Fruit fly (Drosophila melanogaster) whole organism, embryonic: ENCODE data around the gene CG32801.

Experiments
- Adf1 ChIP-seq: fragments of 200-800 bp; sonication (Bioruptor generic); IDR thresholded peaks from 2 replicates; pipeline ENCODE4 v1.3.6; 2022; ENCODE audit warnings: missing biosample characterization, missing genetic modification characterization
- CG11093 ChIP-seq: fragments of 200-800 bp; sonication (Bioruptor generic); IDR thresholded peaks from 3 replicates; pipeline ENCODE4 v1.3.6; 2022; ENCODE audit warnings: missing biosample characterization, missing genetic modification characterization
- CG11247 ChIP-seq: fragments of 200-800 bp; sonication (Bioruptor generic); IDR thresholded peaks from 2 replicates; pipeline ENCODE4 v1.3.6; 2022; ENCODE audit warnings: missing biosample characterization, missing genetic modification characterization
- CG12769 ChIP-seq: fragments of 200-800 bp; sonication (Bioruptor generic); optimal IDR thresholded peaks from 2 replicates; lab custom pipeline; 2019; ENCODE audit warnings: missing biosample characterization, mild to moderate bottlenecking, missing genetic modification characterization, moderate library complexity
- CG14441 ChIP-seq: fragments of 200-800 bp; sonication (Bioruptor generic); IDR thresholded peaks from 2 replicates; pipeline ENCODE4 v1.3.6; 2022; ENCODE audit warnings: missing biosample characterization, missing genetic modification characterization
- CG15696 ChIP-seq: fragments of 200-800 bp; sonication (Bioruptor generic); optimal IDR thresholded peaks from 2 replicates; lab custom pipeline; 2019; ENCODE audit warnings: missing biosample characterization, mild to moderate bottlenecking, missing genetic modification characterization, moderate library complexity
- CG2678 ChIP-seq: fragments of 200-800 bp; sonication (Bioruptor generic); optimal IDR thresholded peaks from 3 replicates; lab custom pipeline; 2019; ENCODE audit warnings: missing biosample characterization, mild to moderate bottlenecking, missing genetic modification characterization, moderate library complexity
- CG3065 ChIP-seq: fragments of 200-800 bp; sonication (Bioruptor generic); optimal IDR thresholded peaks from 2 replicates; lab custom pipeline; 2016; ENCODE audit warnings: missing biosample characterization, missing genetic modification characterization
- CG33213 ChIP-seq: fragments of 200-800 bp; sonication (Bioruptor generic); optimal IDR thresholded peaks from 3 replicates; lab custom pipeline; 2016; ENCODE audit warnings: missing biosample characterization, missing genetic modification characterization
- CG3407 ChIP-seq: fragments of 200-800 bp; sonication (Bioruptor generic); optimal IDR thresholded peaks from 2 replicates; lab custom pipeline; 2018; ENCODE audit warnings: missing biosample characterization, mild to moderate bottlenecking, missing genetic modification characterization
- CG3726 ChIP-seq: fragments of 200-800 bp; sonication (Bioruptor generic); IDR thresholded peaks from 3 replicates; pipeline ENCODE4, ENCODE4 v1.3.6; 2022; ENCODE audit warnings: missing biosample characterization, missing genetic modification characterization
- CG6254 ChIP-seq: fragments of 200-800 bp; sonication (Bioruptor generic); optimal IDR thresholded peaks from 3 replicates; lab custom pipeline; 2017; ENCODE audit warnings: mild to moderate bottlenecking, missing biosample characterization, missing genetic modification reagents, missing genetic modification characterization
- CG7357 ChIP-seq: fragments of 200-800 bp; sonication (Bioruptor generic); IDR thresholded peaks from 3 replicates; pipeline ENCODE4 v1.3.6; 2022; ENCODE audit warnings: missing biosample characterization, missing genetic modification characterization
- CG8944 ChIP-seq: fragments of 200-800 bp; sonication (Bioruptor generic); optimal IDR thresholded peaks from 3 replicates; lab custom pipeline; 2016; ENCODE audit warnings: missing biosample characterization, missing genetic modification characterization
- CoRest ChIP-seq: fragments of 200-800 bp; sonication (Bioruptor generic); optimal IDR thresholded peaks from 3 replicates; lab custom pipeline; 2018; ENCODE audit warnings: missing biosample characterization, mild to moderate bottlenecking, missing genetic modification characterization, moderate library complexity
- Dad ChIP-seq: fragments of 200-800 bp; sonication (Bioruptor generic); optimal IDR thresholded peaks from 3 replicates; lab custom pipeline; 2016; ENCODE audit warnings: missing biosample characterization, missing genetic modification characterization
- Deaf1 ChIP-seq: fragments of 200-800 bp; optimal IDR thresholded peaks from 3 replicates; lab custom pipeline; 2019; ENCODE audit warnings: missing biosample characterization, mild to moderate bottlenecking, missing genetic modification characterization, moderate library complexity
- Dfd ChIP-seq, 2 experiments: fragments of >200 bp; optimal IDR thresholded peaks; 2 replicates each; lab custom pipeline; 2017; ENCODE audit warnings: missing biosample characterization in 2 of 2, missing genetic modification characterization in 2 of 2
- Dip3 ChIP-seq: fragments of 200-800 bp; sonication (Bioruptor generic); optimal IDR thresholded peaks from 3 replicates; lab custom pipeline; 2016; ENCODE audit warnings: missing biosample characterization, missing genetic modification characterization
- Drgx ChIP-seq: fragments of 200-800 bp; sonication (Bioruptor generic); IDR thresholded peaks from 2 replicates; pipeline ENCODE4 v1.3.6; 2022; ENCODE audit warnings: missing biosample characterization, missing genetic modification characterization
- E2f1 ChIP-seq: fragments of 200-800 bp; sonication (Bioruptor generic); IDR thresholded peaks from 2 replicates; pipeline ENCODE4 v1.3.6; 2022; ENCODE audit warnings: missing biosample characterization, missing genetic modification characterization
- Eip74EF ChIP-seq, 2 experiments: fragments of 200-800 bp in 1 of 2; fragments of >200 bp in 1 of 2; sonication (Bioruptor generic) in 1 of 2; optimal IDR thresholded peaks; 2 replicates each; lab custom pipeline; 2017 to 2019; ENCODE audit warnings: missing biosample characterization in 2 of 2, missing genetic modification characterization in 2 of 2, mild to moderate bottlenecking in 1 of 2, moderate library complexity in 1 of 2
- Ets97D ChIP-seq: fragments of 200-800 bp; sonication (Bioruptor generic); optimal IDR thresholded peaks from 3 replicates; lab custom pipeline; 2016; ENCODE audit warnings: missing biosample characterization, missing genetic modification characterization
- Gug ChIP-seq: fragments of 200-800 bp; sonication (Bioruptor generic); IDR thresholded peaks from 4 replicates; pipeline ENCODE4 v1.3.6; 2022; ENCODE audit warnings: missing biosample characterization, missing genetic modification characterization
- Jarid2 ChIP-seq: fragments of 200-800 bp; sonication (Bioruptor generic); optimal IDR thresholded peaks from 3 replicates; lab custom pipeline; 2017; ENCODE audit warnings: mild to moderate bottlenecking, missing biosample characterization, missing genetic modification reagents, missing genetic modification characterization
- Kr ChIP-seq: fragments of 200-800 bp; sonication (Bioruptor generic); optimal IDR thresholded peaks from 2 replicates; lab custom pipeline; 2017; ENCODE audit warnings: missing biosample characterization, mild to moderate bottlenecking, missing genetic modification characterization
- Lhr ChIP-seq: fragments of 200-800 bp; sonication (Bioruptor generic); optimal IDR thresholded peaks from 3 replicates; lab custom pipeline; 2017; ENCODE audit warnings: mild to moderate bottlenecking, missing biosample characterization, missing genetic modification reagents, missing genetic modification characterization
- MBD-R2 ChIP-seq: fragments of 200-800 bp; sonication (Bioruptor generic); IDR thresholded peaks from 2 replicates; pipeline ENCODE4 v1.3.6; 2022; ENCODE audit warnings: missing biosample characterization, missing genetic modification characterization
- Max ChIP-seq: fragments of 200-800 bp; sonication (Bioruptor generic); optimal IDR thresholded peaks from 2 replicates; lab custom pipeline; 2016; ENCODE audit warnings: missing biosample characterization, mild to moderate bottlenecking, missing genetic modification characterization
- Ravus ChIP-seq: fragments of 200-800 bp; sonication (Bioruptor generic); IDR thresholded peaks from 2 replicates; pipeline ENCODE4 v1.3.6; 2022; ENCODE audit warnings: missing biosample characterization, missing genetic modification characterization
- Trl ChIP-seq, 3 experiments: fragments of >200 bp in 2 of 3; fragments of 200-800 bp in 1 of 3; sonication (Bioruptor generic) in 1 of 3; optimal IDR thresholded peaks; 2 replicates in 1 of 3; 3 replicates in 2 of 3; lab custom pipeline; 2016 to 2017; ENCODE audit warnings: missing biosample characterization in 1 of 3, missing genetic modification characterization in 1 of 3
- ab ChIP-seq: fragments of 200-800 bp; sonication (Bioruptor generic); optimal IDR thresholded peaks from 2 replicates; lab custom pipeline; 2016; ENCODE audit warnings: missing biosample characterization, missing genetic modification characterization
- ase ChIP-seq: fragments of 200-800 bp; sonication (Bioruptor generic); IDR thresholded peaks from 3 replicates; pipeline ENCODE4 v1.3.6; 2022; ENCODE audit warnings: missing biosample characterization, missing genetic modification characterization
- cato ChIP-seq: fragments of 200-800 bp; sonication (Bioruptor generic); optimal IDR thresholded peaks from 2 replicates; lab custom pipeline; 2016; ENCODE audit warnings: missing biosample characterization, missing genetic modification characterization, borderline replicate concordance
- caup ChIP-seq: fragments of 200-800 bp; sonication (Bioruptor generic); optimal IDR thresholded peaks from 3 replicates; lab custom pipeline; 2017; ENCODE audit warnings: missing biosample characterization, mild to moderate bottlenecking, missing genetic modification characterization, moderate library complexity; ENCODE audit not compliant: severe bottlenecking
- chinmo ChIP-seq: fragments of 200-800 bp; sonication (Bioruptor generic); IDR thresholded peaks from 4 replicates; pipeline ENCODE4 v1.3.6; 2022; ENCODE audit warnings: missing biosample characterization, missing genetic modification characterization; ENCODE audit not compliant: partially characterized antibody
- chm ChIP-seq: fragments of 200-800 bp; sonication (Bioruptor generic); IDR thresholded peaks from 2 replicates; pipeline ENCODE4 v1.3.6; 2022; ENCODE audit warnings: missing biosample characterization, missing genetic modification characterization
- ci ChIP-seq: fragments of 200-800 bp; sonication (Bioruptor generic); IDR thresholded peaks from 3 replicates; pipeline ENCODE4 v1.3.6; 2022; ENCODE audit warnings: missing biosample characterization, missing genetic modification characterization
- crp ChIP-seq, 2 experiments: fragments of 200-800 bp; sonication (Bioruptor generic); optimal IDR thresholded peaks; 2 replicates in 1 of 2; 3 replicates in 1 of 2; lab custom pipeline; 2017; ENCODE audit warnings: missing biosample characterization in 2 of 2, missing genetic modification characterization in 2 of 2, mild to moderate bottlenecking in 1 of 2, moderate library complexity in 1 of 2
- dmrt11E ChIP-seq: fragments of 200-800 bp; sonication (Bioruptor generic); optimal IDR thresholded peaks from 3 replicates; lab custom pipeline; 2018; ENCODE audit warnings: missing biosample characterization, mild to moderate bottlenecking, missing genetic modification characterization, moderate library complexity
- dpn ChIP-seq, 2 experiments: fragments of 200-800 bp; sonication (Bioruptor generic); optimal IDR thresholded peaks; 3 replicates each; lab custom pipeline; 2016; ENCODE audit warnings: missing biosample characterization in 2 of 2, missing genetic modification characterization in 2 of 2
- exex ChIP-seq: fragments of 200-800 bp; sonication (Bioruptor generic); optimal IDR thresholded peaks from 4 replicates; lab custom pipeline; 2018; ENCODE audit warnings: missing biosample characterization, mild to moderate bottlenecking, missing genetic modification characterization, moderate library complexity
- gro ChIP-seq: fragments of 200-800 bp; sonication (Bioruptor generic); optimal IDR thresholded peaks from 2 replicates; lab custom pipeline; 2016; ENCODE audit warnings: missing biosample characterization, missing genetic modification characterization
- gsb ChIP-seq: fragments of 200-800 bp; sonication (Bioruptor generic); IDR thresholded peaks from 2 replicates; pipeline ENCODE4 v1.3.6; 2022; ENCODE audit warnings: missing biosample characterization, missing genetic modification characterization
- pan ChIP-seq, 4 experiments: fragments of >200 bp in 3 of 4; fragments of 200-800 bp in 1 of 4; sonication (Bioruptor generic) in 1 of 4; optimal IDR thresholded peaks in 3 of 4; IDR thresholded peaks in 1 of 4; 2 replicates each; pipeline versions ENCODE4 v1.3.6 to Lab custom; 2017 to 2022; ENCODE audit warnings: missing biosample characterization in 2 of 4, missing genetic modification characterization in 2 of 4, mixed read lengths in 1 of 4
- slp2 ChIP-seq: fragments of 200-800 bp; sonication (Bioruptor generic); optimal IDR thresholded peaks from 2 replicates; lab custom pipeline; 2016; ENCODE audit warnings: missing biosample characterization, missing genetic modification characterization
- tgo ChIP-seq: fragments of 200-800 bp; sonication (Bioruptor generic); IDR thresholded peaks from 3 replicates; pipeline ENCODE4 v1.3.6; 2022; ENCODE audit warnings: missing biosample characterization, missing genetic modification characterization
- tio ChIP-seq: fragments of 200-800 bp; sonication (Bioruptor generic); optimal IDR thresholded peaks from 2 replicates; lab custom pipeline; 2017; ENCODE audit warnings: missing biosample characterization, missing genetic modification characterization, inconsistent platforms
- tx ChIP-seq: fragments of 200-800 bp; sonication (Bioruptor generic); optimal IDR thresholded peaks from 2 replicates; lab custom pipeline; 2016; ENCODE audit warnings: missing biosample characterization, missing genetic modification characterization
- unc-4 ChIP-seq: fragments of 200-800 bp; sonication (Bioruptor generic); IDR thresholded peaks from 2 replicates; pipeline ENCODE4 v1.3.6; 2022; ENCODE audit warnings: missing biosample characterization, missing genetic modification characterization; ENCODE audit not compliant: partially characterized antibody

CG32801 gene

dm6 chrX:1941669-1942092 lies 38.7 kb upstream of the CG32801 start, which contains the start of gene Hr4 (continued):
- no peak for TF ChIP-seq ase (GFP tag; lab: Robert Waterston, UW)
- TF ChIP-seq CG3065 (GFP tag; lab: Kevin White, UChicago) = no peak
- no peak for TF ChIP-seq chinmo
- TF ChIP-seq Ravus (GFP tag; lab: Robert Waterston, UW) = no peak
- no peak for TF ChIP-seq CG33213
- TF ChIP-seq dpn (GFP tag; optimal IDR thresholded peaks at IDR 0.05; lab: Kevin White, UChicago) = no peak
- no peak for TF ChIP-seq Lhr (GFP tag; lab: Kevin White, UChicago)
- no peak for TF ChIP-seq exex (tag; lab: Kevin White, UChicago)
- TF ChIP-seq Eip74EF (GFP tag; optimal IDR thresholded peaks at IDR 0.05; lab: Kevin White, UChicago) = peak in 1 of 2 experiments; percentile 46
- no peak for TF ChIP-seq CG11247 (GFP tag; lab: Robert Waterston, UW)
- no peak for TF ChIP-seq Gug (GFP tag; lab: Robert Waterston, UW)
- TF ChIP-seq Adf1 = no peak
- no peak for TF ChIP-seq Ets97D (GFP tag; lab: Kevin White, UChicago)
- TF ChIP-seq Trl (optimal IDR thresholded peaks at IDR 0.05; lab: Kevin White, UChicago) = peak; percentile 69 to 92
- TF ChIP-seq Trl (GFP tag; optimal IDR thresholded peaks at IDR 0.05; lab: Kevin White, UChicago) = no peak
- TF ChIP-seq CG8944 (GFP tag; lab: Kevin White, UChicago) = no peak
- no peak for TF ChIP-seq CoRest
- no peak for TF ChIP-seq Dip3 (GFP tag; lab: Kevin White, UChicago)
- no peak for TF ChIP-seq caup (GFP tag; lab: Kevin White, UChicago)
- no peak for TF ChIP-seq crp (GFP tag; optimal IDR thresholded peaks at IDR 0.05; lab: Kevin White, UChicago)
- TF ChIP-seq CG15696 (tag; lab: Kevin White, UChicago) = no peak
- TF ChIP-seq Dad (GFP tag; lab: Kevin White, UChicago) = no peak
- TF ChIP-seq CG14441 (GFP tag; lab: Robert Waterston, UW) = no peak
- TF ChIP-seq Kr (GFP tag; lab: Kevin White, UChicago) = no peak
- peak; percentile 3 for TF ChIP-seq CG6254
- no peak for TF ChIP-seq Dfd (GFP tag; optimal IDR thresholded peaks at IDR 0.05; lab: Kevin White, UChicago)
- TF ChIP-seq Drgx (GFP tag; lab: Robert Waterston, UW) = no peak; the same call in 1 of the 2 replicates
- TF ChIP-seq Deaf1 (tag; lab: Kevin White, UChicago) = peak; percentile 3
- TF ChIP-seq ab = no peak
- TF ChIP-seq Jarid2 = peak; percentile 78
- TF ChIP-seq slp2 (GFP tag; lab: Kevin White, UChicago) = no peak
- no peak for TF ChIP-seq CG3726 (GFP tag; lab: Robert Waterston, UW)
- no peak for TF ChIP-seq gro
- TF ChIP-seq cato (GFP tag; lab: Kevin White, UChicago) = no peak
- TF ChIP-seq CG3407 (GFP tag; lab: Kevin White, UChicago) = no peak
- peak; percentile 56; the same call in 1 of the 2 replicates for TF ChIP-seq chm (GFP tag; lab: Robert Waterston, UW)
- no peak for TF ChIP-seq pan (optimal IDR thresholded peaks at IDR 0.05; lab: Kevin White, UChicago)
- TF ChIP-seq pan (GFP tag; optimal IDR thresholded peaks at IDR 0.05 in 1 of 2, IDR thresholded peaks at IDR 0.05 in 1 of 2) = no peak
- TF ChIP-seq gsb = no peak
- TF ChIP-seq CG11093 (GFP tag; lab: Robert Waterston, UW) = no peak
- TF ChIP-seq Max (GFP tag; lab: Kevin White, UChicago) = no peak
- TF ChIP-seq E2f1 (GFP tag; lab: Robert Waterston, UW) = no peak
- no peak for TF ChIP-seq tio (GFP tag; lab: Kevin White, UChicago)
- TF ChIP-seq tx (GFP tag; lab: Kevin White, UChicago) = no peak
- TF ChIP-seq CG2678 (tag; lab: Kevin White, UChicago) = no peak
- TF ChIP-seq dmrt11E = no peak
- TF ChIP-seq CG7357 = no peak
- TF ChIP-seq ci (GFP tag; lab: Robert Waterston, UW) = peak; percentile 47; the same call in 1 of the 3 replicates
- no peak for TF ChIP-seq tgo (GFP tag; lab: Robert Waterston, UW)
- TF ChIP-seq CG12769 (tag; lab: Kevin White, UChicago) = no peak
- TF ChIP-seq MBD-R2 = no peak
- TF ChIP-seq unc-4 (GFP tag; lab: Robert Waterston, UW) = peak; percentile 37; the same call in 1 of the 2 replicates
